Fruit fly (Drosophila melanogaster): ENCODE results near the gene spn-A.

The spn-A gene

dm6 chr3R:30061154-30061482 lies 5.3 kb upstream of the spn-A start (continued):
- TF ChIP-seq Xbp1 (GFP tag; optimal IDR thresholded peaks at IDR 0.05) (peak; percentile 79), CG7271 (tag; optimal IDR thresholded peaks at IDR 0.05) (peak; percentile 41), CG34422 (GFP tag; IDR thresholded peaks at IDR 0.05) (peak; percentile 95), CG6791 (GFP tag; IDR thresholded peaks at IDR 0.05; ENCODE audit: partially characterized antibody) (no peak), MESR4 (GFP tag; optimal IDR thresholded peaks at IDR 0.05) (no peak), CG3838 (GFP tag; optimal IDR thresholded peaks at IDR 0.05) (no peak), emc (GFP tag; optimal IDR thresholded peaks at IDR 0.05) (peak; percentile 79), Adf1 (GFP tag; IDR thresholded peaks at IDR 0.05) (peak; percentile 40; the same call in 1 of the 2 replicates), h (optimal IDR thresholded peaks at IDR 0.05) (no peak), luna (GFP tag; optimal IDR thresholded peaks at IDR 0.05) (peak; percentile 20), seq (GFP tag; IDR thresholded peaks at IDR 0.05) (peak; percentile 89), crol (GFP tag; IDR thresholded peaks at IDR 0.05) (no peak; the same call in 1 of the 2 replicates), sd (tag; optimal IDR thresholded peaks at IDR 0.05) (no peak), Ets97D (GFP tag; optimal IDR thresholded peaks at IDR 0.05) (peak; percentile 69), CG6854 (GFP tag; optimal IDR thresholded peaks at IDR 0.05) (peak; percentile 86), CG18599 (GFP tag; optimal IDR thresholded peaks at IDR 0.05) (peak; percentile 89), aop (GFP tag; IDR thresholded peaks at IDR 0.05) (peak; percentile 73), CG42726 (GFP tag; IDR thresholded peaks at IDR 0.05; ENCODE audit: partially characterized antibody) (no peak), dysf (GFP tag; IDR thresholded peaks at IDR 0.05) (peak; percentile 88), BEAF-32 (GFP tag; optimal IDR thresholded peaks at IDR 0.05) (no peak), tin (GFP tag; optimal IDR thresholded peaks at IDR 0.05) (peak; percentile 93), ash1 (GFP tag; optimal IDR thresholded peaks at IDR 0.05) (no peak), CG4854 (GFP tag; optimal IDR thresholded peaks at IDR 0.05) (peak; percentile 80), schlank (tag; optimal IDR thresholded peaks at IDR 0.05) (no peak), sisA (GFP tag; IDR thresholded peaks at IDR 0.05) (peak; percentile 96), CG9817 (tag; optimal IDR thresholded peaks at IDR 0.05) (peak; percentile 79), CG6654 (GFP tag; optimal IDR thresholded peaks at IDR 0.05) (peak; percentile 68), stc (GFP tag; IDR thresholded peaks at IDR 0.05) (peak; percentile 93), p53 (GFP tag; optimal IDR thresholded peaks at IDR 0.05) (peak; percentile 62), Nf-YA (GFP tag; IDR thresholded peaks at IDR 0.05) (peak; percentile 93), Mrtf (GFP tag; IDR thresholded peaks at IDR 0.05) (peak; percentile 89), CG9876 (GFP tag; optimal IDR thresholded peaks at IDR 0.05) (peak; percentile 65), nmo (GFP tag; optimal IDR thresholded peaks at IDR 0.05) (peak; percentile 94), CG4707 (GFP tag; optimal IDR thresholded peaks at IDR 0.05) (peak; percentile 57), Jarid2 (GFP tag; optimal IDR thresholded peaks at IDR 0.05) (peak; percentile 71), sens (GFP tag) (peak; percentile 98), en (GFP tag; optimal IDR thresholded peaks at IDR 0.05) (peak; percentile 72), CG6175 (GFP tag; IDR thresholded peaks at IDR 0.05) (peak; percentile 55; the same call in 1 of the 3 replicates), Trl (optimal IDR thresholded peaks at IDR 0.05) (peak in 1 of 2 experiments; percentile 1), Trl (GFP tag; optimal IDR thresholded peaks at IDR 0.05) (peak; percentile 92), caup (GFP tag; optimal IDR thresholded peaks at IDR 0.05; ENCODE audit: severe bottlenecking) (peak; percentile 85), Dip2 (GFP tag; IDR thresholded peaks at IDR 0.05) (no peak), Bgb (GFP tag; IDR thresholded peaks at IDR 0.05; ENCODE audit: partially characterized antibody) (no peak), kah (GFP tag; optimal IDR thresholded peaks at IDR 0.05) (peak; percentile 86), Hmr (GFP tag; optimal IDR thresholded peaks at IDR 0.05) (peak; percentile 68), CG6813 (GFP tag; optimal IDR thresholded peaks at IDR 0.05) (peak; percentile 82), E2f2 (GFP tag; IDR thresholded peaks at IDR 0.05) (peak; percentile 65), Dad (GFP tag; optimal IDR thresholded peaks at IDR 0.05) (peak; percentile 83), CG18011 (GFP tag; optimal IDR thresholded peaks at IDR 0.05) (no peak), Dp (GFP tag; optimal IDR thresholded peaks at IDR 0.05) (no peak), Lim3 (GFP tag; IDR thresholded peaks at IDR 0.05) (peak; percentile 74), CG8359 (GFP tag; optimal IDR thresholded peaks at IDR 0.05; ENCODE audit: borderline replicate concordance) (peak; percentile 63)
